Worm (Caenorhabditis elegans) whole organism, young adult: ENCODE results near the gene gtf-2H5.
A peak's percentile ranks its signal among the peaks of the same experiment; 100 is the strongest.

Source experiments
- B0019.2 ChIP-seq: fragments of 200-800 bp; sonication (Bioruptor generic); conservative IDR thresholded peaks from 2 replicates; pipeline ENCODE4 v1.3.6; 2022; ENCODE audit warnings: missing genetic modification reagents, missing genetic modification characterization, missing compliant biosample characterization
- B0261.1 ChIP-seq: sonication (generic microtip); optimal IDR thresholded peaks from 2 replicates; lab custom pipeline; 2016; ENCODE audit warnings: mild to moderate bottlenecking, missing genetic modification characterization, moderate library complexity, missing compliant biosample characterization
- C06A6.2 ChIP-seq: fragments of 200-800 bp; sonication (Bioruptor generic); conservative IDR thresholded peaks from 2 replicates; pipeline ENCODE4 v1.3.6; 2022; ENCODE audit warnings: missing genetic modification characterization, missing compliant biosample characterization
- F23B12.7 ChIP-seq: sonication (generic microtip); optimal IDR thresholded peaks from 2 replicates; lab custom pipeline; 2017; ENCODE audit warnings: missing genetic modification characterization, mild to moderate bottlenecking, missing compliant biosample characterization, antibody characterized with exemption, moderate library complexity; ENCODE audit not compliant: insufficient read depth
- F37B4.10 ChIP-seq: fragments of 200-800 bp; sonication (Bioruptor generic); IDR thresholded peaks from 2 replicates; pipeline ENCODE4 v1.3.6; 2022; ENCODE audit warnings: missing genetic modification characterization, missing compliant biosample characterization
- F57A8.1 ChIP-seq: fragments of 200-800 bp; sonication (Bioruptor generic); optimal IDR thresholded peaks from 2 replicates; lab custom pipeline; 2018; ENCODE audit warnings: mild to moderate bottlenecking, missing genetic modification characterization, moderate library complexity, missing compliant biosample characterization
- F57C9.4 ChIP-seq: sonication (generic microtip); optimal IDR thresholded peaks from 2 replicates; lab custom pipeline; 2017; ENCODE audit warnings: mild to moderate bottlenecking, missing genetic modification characterization, missing compliant biosample characterization
- K11D2.4 ChIP-seq: fragments of 200-800 bp; sonication (Bioruptor generic); IDR thresholded peaks from 2 replicates; pipeline ENCODE4 v1.3.6; 2022; ENCODE audit warnings: missing genetic modification reagents, missing genetic modification characterization, missing compliant biosample characterization
- T26A5.8 ChIP-seq: sonication (generic microtip); optimal IDR thresholded peaks from 2 replicates; lab custom pipeline; 2016; ENCODE audit warnings: missing genetic modification characterization, missing compliant biosample characterization
- Y79H2A.3 ChIP-seq: fragments of 200-800 bp; sonication (Bioruptor generic); conservative IDR thresholded peaks from 2 replicates; pipeline ENCODE4 v1.3.6; 2022; ENCODE audit warnings: missing genetic modification reagents, missing genetic modification characterization, missing compliant biosample characterization
- ZK185.1 ChIP-seq: sonication (generic microtip); optimal IDR thresholded peaks from 2 replicates; lab custom pipeline; 2016; ENCODE audit warnings: mild to moderate bottlenecking, missing genetic modification characterization, missing compliant biosample characterization; ENCODE audit not compliant: poor library complexity, severe bottlenecking
- akir-1 ChIP-seq: fragments of 200-800 bp; sonication (Bioruptor generic); optimal IDR thresholded peaks from 2 replicates; lab custom pipeline; 2018; ENCODE audit warnings: mild to moderate bottlenecking, missing genetic modification characterization, moderate library complexity, missing compliant biosample characterization
- aptf-2 ChIP-seq: fragments of 200-800 bp; sonication (Bioruptor generic); conservative IDR thresholded peaks from 2 replicates; pipeline ENCODE4 v1.3.6; 2022; ENCODE audit warnings: missing genetic modification reagents, missing genetic modification characterization, missing compliant biosample characterization
- aptf-3 ChIP-seq: fragments of 200-800 bp; sonication (Bioruptor generic); IDR thresholded peaks from 2 replicates; pipeline ENCODE4 v1.3.6; 2022; ENCODE audit warnings: missing genetic modification characterization, missing compliant biosample characterization
- athp-1 ChIP-seq: sonication (generic microtip); optimal IDR thresholded peaks from 2 replicates; lab custom pipeline; 2017; ENCODE audit warnings: mild to moderate bottlenecking, missing genetic modification characterization, missing compliant biosample characterization
- attf-5 ChIP-seq: fragments of 200-800 bp; sonication (Bioruptor generic); optimal IDR thresholded peaks from 2 replicates; lab custom pipeline; 2018; ENCODE audit warnings: mild to moderate bottlenecking, missing genetic modification characterization, missing compliant biosample characterization
- ccch-3 ChIP-seq: fragments of 200-800 bp; sonication (Bioruptor generic); optimal IDR thresholded peaks from 2 replicates; lab custom pipeline; 2018; ENCODE audit warnings: mild to moderate bottlenecking, missing genetic modification characterization, missing compliant biosample characterization
- ceh-58 ChIP-seq: fragments of 200-800 bp; sonication (Bioruptor generic); IDR thresholded peaks from 2 replicates; pipeline ENCODE4 v1.3.6; 2022; ENCODE audit warnings: missing genetic modification characterization, missing compliant biosample characterization
- chd-7 ChIP-seq: sonication (generic microtip); optimal IDR thresholded peaks from 2 replicates; lab custom pipeline; 2016; ENCODE audit warnings: mild to moderate bottlenecking, missing genetic modification characterization, moderate library complexity, missing compliant biosample characterization
- dox-1 ChIP-seq: fragments of 200-800 bp; sonication (Bioruptor generic); IDR thresholded peaks from 2 replicates; pipeline ENCODE4 v1.3.6; 2022; ENCODE audit warnings: missing genetic modification reagents, missing genetic modification characterization, missing compliant biosample characterization
- dpff-1 ChIP-seq: sonication (generic microtip); optimal IDR thresholded peaks from 2 replicates; lab custom pipeline; 2017; ENCODE audit warnings: mild to moderate bottlenecking, missing genetic modification characterization, missing compliant biosample characterization
- egl-18 ChIP-seq: fragments of 200-800 bp; sonication (Bioruptor generic); IDR thresholded peaks from 2 replicates; pipeline ENCODE4 v1.3.6; 2022; ENCODE audit warnings: missing genetic modification reagents, missing genetic modification characterization, missing compliant biosample characterization
- egrh-3 ChIP-seq: fragments of 200-800 bp; sonication (Bioruptor generic); IDR thresholded peaks from 2 replicates; pipeline ENCODE4 v1.3.6; 2022; ENCODE audit warnings: missing genetic modification reagents, missing genetic modification characterization, missing compliant biosample characterization
- ekl-4 ChIP-seq: fragments of 200-800 bp; sonication (Bioruptor generic); IDR thresholded peaks from 2 replicates; pipeline ENCODE4 v1.3.6; 2022; ENCODE audit warnings: missing genetic modification reagents, missing genetic modification characterization, missing compliant biosample characterization
- ets-4 ChIP-seq: fragments of 200-800 bp; sonication (Bioruptor generic); optimal IDR thresholded peaks from 2 replicates; lab custom pipeline; 2018; ENCODE audit warnings: mild to moderate bottlenecking, missing genetic modification characterization, missing compliant biosample characterization
- let-607 ChIP-seq, 2 experiments: fragments of 200-800 bp in 1 of 2; sonication (Bioruptor generic) in 1 of 2; sonication (generic microtip) in 1 of 2; optimal IDR thresholded peaks; 2 replicates each; lab custom pipeline; 2016 to 2018; ENCODE audit warnings: mild to moderate bottlenecking in 2 of 2, missing compliant biosample characterization in 2 of 2, missing genetic modification characterization in 2 of 2, moderate library complexity in 2 of 2, missing genotype in 1 of 2
- lin-26 ChIP-seq: fragments of 200-800 bp; sonication (Bioruptor generic); IDR thresholded peaks from 2 replicates; pipeline ENCODE4 v1.3.6; 2022; ENCODE audit warnings: missing genetic modification reagents, missing genetic modification characterization, missing compliant biosample characterization
- lin-40 ChIP-seq: sonication (generic microtip); optimal IDR thresholded peaks from 2 replicates; lab custom pipeline; 2016; ENCODE audit warnings: missing genetic modification characterization, mild to moderate bottlenecking, missing compliant biosample characterization, missing genotype, missing genetic modification reagents
- madf-10 ChIP-seq: sonication (generic microtip); optimal IDR thresholded peaks from 2 replicates; lab custom pipeline; 2016; ENCODE audit warnings: mild to moderate bottlenecking, missing genetic modification characterization, missing compliant biosample characterization
- mcd-1 ChIP-seq: fragments of 200-800 bp; sonication (Bioruptor generic); IDR thresholded peaks from 2 replicates; pipeline ENCODE4 v1.3.6; 2022; ENCODE audit warnings: missing genetic modification reagents, missing genetic modification characterization, missing compliant biosample characterization
- nfyb-1 ChIP-seq: fragments of 200-800 bp; sonication (Bioruptor generic); IDR thresholded peaks from 2 replicates; pipeline ENCODE4 v1.3.6; 2022; ENCODE audit warnings: missing genetic modification reagents, missing genetic modification characterization, missing compliant biosample characterization
- pbrm-1 ChIP-seq: fragments of 200-800 bp; sonication (Bioruptor generic); IDR thresholded peaks from 2 replicates; pipeline ENCODE4 v1.3.6; 2022; ENCODE audit warnings: missing genetic modification reagents, missing genetic modification characterization, missing compliant biosample characterization
- sea-2 ChIP-seq: fragments of 200-800 bp; sonication (Bioruptor generic); IDR thresholded peaks from 2 replicates; pipeline ENCODE4 v1.3.6; 2022; ENCODE audit warnings: missing genetic modification characterization, missing compliant biosample characterization
- snpc-4 ChIP-seq, 5 experiments: fragments of 150-350 bp in 1 of 5; sonication (generic microtip) in 4 of 5; optimal IDR thresholded peaks; 2 replicates each; lab custom pipeline; 2014 to 2018; ENCODE audit warnings: missing genetic modification characterization in 5 of 5, missing biosample characterization in 3 of 5, antibody characterized with exemption in 2 of 5, mild to moderate bottlenecking in 2 of 5, missing compliant biosample characterization in 2 of 5, missing genotype in 2 of 5, moderate library complexity in 2 of 5, missing genetic modification reagents in 1 of 5
- somi-1 ChIP-seq: fragments of 200-800 bp; sonication (Bioruptor generic); optimal IDR thresholded peaks from 2 replicates; lab custom pipeline; 2018; ENCODE audit warnings: mild to moderate bottlenecking, missing genetic modification characterization, missing compliant biosample characterization
- tbp1 ChIP-seq: fragments of 200-800 bp; sonication (Bioruptor generic); optimal IDR thresholded peaks from 2 replicates; lab custom pipeline; 2018; ENCODE audit warnings: mild to moderate bottlenecking, missing genetic modification characterization, missing compliant biosample characterization
- tlf-1 ChIP-seq: fragments of 200-800 bp; sonication (Bioruptor generic); optimal IDR thresholded peaks from 2 replicates; lab custom pipeline; 2018; ENCODE audit warnings: mild to moderate bottlenecking, missing genetic modification characterization, missing compliant biosample characterization
- unc-62 ChIP-seq: fragments of 150-350 bp; optimal IDR thresholded peaks from 2 replicates; lab custom pipeline; 2014; ENCODE audit warnings: missing biosample characterization, missing genetic modification reagents, missing genetic modification characterization
- xnd-1 ChIP-seq: sonication (generic microtip); optimal IDR thresholded peaks from 2 replicates; lab custom pipeline; 2016; ENCODE audit warnings: missing genotype, missing genetic modification reagents, missing genetic modification characterization, missing compliant biosample characterization
- zfh-2 ChIP-seq: fragments of 200-800 bp; sonication (Bioruptor generic); conservative IDR thresholded peaks from 2 replicates; pipeline ENCODE4 v1.3.6; 2022; ENCODE audit warnings: missing genetic modification reagents, missing genetic modification characterization, missing compliant biosample characterization
- zim-3 ChIP-seq: sonication (generic microtip); optimal IDR thresholded peaks from 2 replicates; lab custom pipeline; 2017; ENCODE audit warnings: mild to moderate bottlenecking, missing genetic modification characterization, moderate library complexity, missing compliant biosample characterization
- ztf-18 ChIP-seq: sonication (generic microtip); optimal IDR thresholded peaks from 2 replicates; lab custom pipeline; 2016; ENCODE audit warnings: missing genotype, mild to moderate bottlenecking, missing genetic modification characterization, missing compliant biosample characterization
- ztf-26 ChIP-seq: sonication (generic microtip); optimal IDR thresholded peaks from 2 replicates; lab custom pipeline; 2017; ENCODE audit warnings: missing genetic modification characterization, missing compliant biosample characterization
- ztf-28 ChIP-seq: fragments of 200-800 bp; sonication (Bioruptor generic); IDR thresholded peaks from 2 replicates; pipeline ENCODE4 v1.3.6; 2022; ENCODE audit warnings: missing genetic modification reagents, missing genetic modification characterization, missing compliant biosample characterization
- ztf-6 ChIP-seq: fragments of 200-800 bp; sonication (Bioruptor generic); IDR thresholded peaks from 2 replicates; pipeline ENCODE4 v1.3.6; 2022; ENCODE audit warnings: missing genetic modification reagents, missing genetic modification characterization, missing compliant biosample characterization

gtf-2H5 gene

ce11 chrIII:577467-577866, at the start of gene gtf-2H5:
Gene gtf-2H5, minus strand, starts transcription at chrIII:577567.
- TF ChIP-seq ccch-3 (no peak), ztf-28 (GFP tag; lab: Robert Waterston, UW) (no peak), dpff-1 (tag; lab: Kevin White, UChicago) (no peak), somi-1 (no peak), ztf-6 (GFP tag; lab: Robert Waterston, UW) (no peak), athp-1 (no peak), Y79H2A.3 (GFP tag; lab: Robert Waterston, UW) (no peak), F57A8.1 (GFP tag; lab: Kevin White, UChicago) (no peak), aptf-3 (no peak), let-607 (tag; optimal IDR thresholded peaks at IDR 0.05; lab: Kevin White, UChicago) (no peak), mcd-1 (GFP tag; lab: Robert Waterston, UW) (no peak), egrh-3 (GFP tag; lab: Robert Waterston, UW) (no peak), xnd-1 (tag; lab: Kevin White, UChicago) (no peak), F57C9.4 (tag; lab: Kevin White, UChicago) (no peak), egl-18 (no peak), B0019.2 (GFP tag; lab: Robert Waterston, UW) (no peak), unc-62 (GFP tag; lab: Kevin White, UChicago) (no peak)

DNA sequence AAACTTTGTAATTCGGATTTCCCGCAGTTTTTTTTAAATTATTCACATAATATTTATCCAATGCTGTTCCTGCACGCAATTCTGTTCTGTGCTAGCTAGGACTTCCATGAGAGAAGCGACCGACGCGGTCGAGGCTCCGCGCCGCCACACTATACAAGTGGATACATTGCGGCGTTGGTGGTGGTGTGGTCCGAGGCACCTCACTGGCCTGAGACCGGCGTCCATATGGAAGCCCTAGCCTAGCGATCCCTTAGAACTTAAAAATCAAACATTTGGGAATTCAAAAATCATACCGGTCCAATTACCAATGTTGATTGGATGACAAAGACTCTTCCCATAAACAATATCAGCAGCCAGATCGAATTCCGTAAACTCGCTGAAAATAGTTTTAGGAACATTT, 48.7 kb upstream of the gtf-2H5 start:
- no peak for TF ChIP-seq zfh-2 (GFP tag; lab: Robert Waterston, UW)
- TF ChIP-seq K11D2.4: no peak
- TF ChIP-seq zim-3 (tag; lab: Kevin White, UChicago): no peak
- TF ChIP-seq aptf-2 (GFP tag; lab: Robert Waterston, UW): no peak
- no peak for TF ChIP-seq ccch-3
- TF ChIP-seq ZK185.1 (tag; lab: Kevin White, UChicago): no peak
- TF ChIP-seq madf-10 (tag; lab: Kevin White, UChicago): no peak
- TF ChIP-seq F37B4.10: no peak
- TF ChIP-seq let-607 (tag; optimal IDR thresholded peaks at IDR 0.05; lab: Kevin White, UChicago): no peak
- TF ChIP-seq akir-1 (GFP tag; lab: Kevin White, UChicago): no peak
- TF ChIP-seq ets-4: no peak

DNA sequence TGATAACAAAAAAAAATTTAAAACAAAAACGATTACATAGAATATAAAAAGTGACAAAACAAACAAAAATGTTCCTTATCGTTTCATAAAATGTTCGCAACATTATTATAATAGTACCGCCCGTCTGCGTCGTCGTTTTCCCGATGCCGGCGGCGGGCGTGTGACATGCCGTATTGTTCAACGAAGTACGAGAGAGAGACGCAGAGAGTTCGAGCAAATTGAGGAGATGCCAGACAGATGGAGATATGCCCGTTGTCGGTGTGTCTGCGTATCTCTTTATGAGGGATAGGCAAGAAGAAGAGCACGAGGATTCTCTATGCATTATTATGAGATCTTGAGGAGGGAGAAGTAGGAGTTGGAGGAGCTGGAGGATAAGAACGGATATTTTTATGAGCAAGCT, 46.4 kb upstream of the gtf-2H5 start:
- TF ChIP-seq somi-1 (peak; percentile 79), chd-7 (tag; lab: Kevin White, UChicago) (peak; percentile 73), zfh-2 (GFP tag; lab: Robert Waterston, UW) (peak; percentile 97), ztf-6 (GFP tag; lab: Robert Waterston, UW) (0 out of 2 replicates have a peak, but pooled peaks have one; percentile 60), lin-40 (tag; lab: Kevin White, UChicago) (peak; percentile 84), ceh-58 (GFP tag; lab: Robert Waterston, UW) (no peak), sea-2 (GFP tag; lab: Robert Waterston, UW) (no peak), T26A5.8 (tag; lab: Kevin White, UChicago) (no peak), nfyb-1 (GFP tag; lab: Robert Waterston, UW) (peak; percentile 74), ztf-26 (tag; lab: Kevin White, UChicago) (no peak), attf-5 (peak; percentile 97), F57A8.1 (GFP tag; lab: Kevin White, UChicago) (no peak), let-607 (tag; optimal IDR thresholded peaks at IDR 0.05; lab: Kevin White, UChicago) (peak; percentile 70 to 76), C06A6.2 (GFP tag; lab: Robert Waterston, UW) (peak; percentile 39; the same call in 1 of the 2 replicates), ekl-4 (GFP tag; lab: Robert Waterston, UW) (peak; percentile 60), madf-10 (tag; lab: Kevin White, UChicago) (peak; percentile 88), pbrm-1 (GFP tag; lab: Robert Waterston, UW) (peak; percentile 67), ccch-3 (no peak), lin-26 (GFP tag; lab: Robert Waterston, UW) (peak; percentile 59; the same call in 1 of the 2 replicates), ztf-18 (tag; lab: Kevin White, UChicago) (peak; percentile 74), dpff-1 (tag; lab: Kevin White, UChicago) (no peak), dox-1 (peak; percentile 86), F23B12.7 (tag; lab: Kevin White, UChicago) (peak; percentile 9), B0261.1 (tag; lab: Kevin White, UChicago) (no peak), tbp1 (GFP tag; lab: Kevin White, UChicago) (peak; percentile 69), snpc-4 (GFP tag; optimal IDR thresholded peaks at IDR 0.05; lab: Kevin White, UChicago) (no peak), snpc-4 (tag; optimal IDR thresholded peaks at IDR 0.05; lab: Kevin White, UChicago) (peak; percentile 56 to 78 (median 67)), tlf-1 (GFP tag; lab: Kevin White, UChicago) (peak; percentile 67)
